Fruit fly (Drosophila melanogaster): ENCODE results near the gene CG13358.

The CG13358 gene

DNA sequence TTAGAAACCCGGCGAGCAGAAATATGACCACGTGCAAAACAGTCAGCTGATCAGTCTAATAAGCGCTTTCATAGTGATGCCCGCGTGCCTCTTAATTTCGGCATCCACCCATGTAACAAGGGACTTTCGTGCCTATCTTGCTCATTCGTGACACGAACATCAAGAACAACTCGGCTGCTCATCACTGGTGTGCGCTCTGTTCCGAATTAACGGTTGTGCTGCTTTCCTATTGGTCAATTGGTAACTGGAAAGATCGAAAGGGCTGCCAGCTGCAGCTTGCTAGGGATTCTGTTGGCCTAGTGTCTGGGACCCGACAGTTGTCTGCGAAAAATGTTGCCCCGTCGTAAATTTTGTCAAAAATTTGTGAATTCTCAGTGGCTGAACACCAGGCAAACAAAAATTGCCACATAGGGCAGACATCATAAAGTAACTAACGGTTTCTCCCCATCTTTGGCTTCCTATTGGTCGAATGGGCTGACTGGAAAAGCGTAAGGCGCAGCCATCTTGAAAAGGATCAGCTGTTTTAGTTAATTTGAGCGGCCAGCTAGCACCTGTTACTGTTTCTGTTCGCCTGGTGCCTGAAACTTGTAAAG is 8.2 kb downstream of the CG13358 start (continued):
- peak; percentile 93 for TF ChIP-seq unc-4 (GFP tag; IDR thresholded peaks at IDR 0.05; ENCODE audit: partially characterized antibody)
- no peak for TF ChIP-seq CG3407 (GFP tag; optimal IDR thresholded peaks at IDR 0.05)
- TF ChIP-seq schlank (tag; optimal IDR thresholded peaks at IDR 0.05) = no peak
- no peak for TF ChIP-seq CG2116 (GFP tag; optimal IDR thresholded peaks at IDR 0.05)
- no peak for TF ChIP-seq CG6689 (GFP tag; IDR thresholded peaks at IDR 0.05)
- TF ChIP-seq Nf-YA (GFP tag; IDR thresholded peaks at IDR 0.05) = peak; percentile 76
- TF ChIP-seq ttk (GFP tag; IDR thresholded peaks at IDR 0.05) = no peak
- TF ChIP-seq Dll (GFP tag; IDR thresholded peaks at IDR 0.05; ENCODE audit: partially characterized antibody) = peak; percentile 99
- TF ChIP-seq slou (GFP tag; optimal IDR thresholded peaks at IDR 0.05) = no peak
- TF ChIP-seq so (GFP tag; IDR thresholded peaks at IDR 0.05) = 0 out of 3 replicates have a peak, but pooled peaks have one; percentile 18
- peak in 1 of 2 experiments; percentile 82 for TF ChIP-seq insv (GFP tag; optimal IDR thresholded peaks at IDR 0.05)
- no peak for TF ChIP-seq h (optimal IDR thresholded peaks at IDR 0.05)
- no peak for TF ChIP-seq CG6654 (GFP tag; optimal IDR thresholded peaks at IDR 0.05)
- no peak for TF ChIP-seq Gsc (GFP tag; IDR thresholded peaks at IDR 0.05)
- no peak for TF ChIP-seq toy (GFP tag; IDR thresholded peaks at IDR 0.05)
- TF ChIP-seq CG34376 (GFP tag; optimal IDR thresholded peaks at IDR 0.05) = peak; percentile 31
- TF ChIP-seq CG15269 (tag; optimal IDR thresholded peaks at IDR 0.05) = no peak
- TF ChIP-seq NC2β (GFP tag; optimal IDR thresholded peaks at IDR 0.05) = peak; percentile 5
- no peak for TF ChIP-seq CG6175 (GFP tag; IDR thresholded peaks at IDR 0.05)
- peak; percentile 98 for TF ChIP-seq bbx (GFP tag; IDR thresholded peaks at IDR 0.05; ENCODE audit: partially characterized antibody)
- no peak for TF ChIP-seq HHEX (GFP tag; optimal IDR thresholded peaks at IDR 0.05)
- no peak for TF ChIP-seq CG30431 (GFP tag; optimal IDR thresholded peaks at IDR 0.05)
- no peak for TF ChIP-seq Ptx1 (GFP tag; IDR thresholded peaks at IDR 0.05)
- no peak for TF ChIP-seq yki (optimal IDR thresholded peaks at IDR 0.05)
- TF ChIP-seq CG32772 (GFP tag; IDR thresholded peaks at IDR 0.05) = no peak
- peak; percentile 98 for TF ChIP-seq CG31224 (GFP tag; IDR thresholded peaks at IDR 0.05)
- TF ChIP-seq CG31441 (GFP tag; IDR thresholded peaks at IDR 0.05) = no peak
- no peak for TF ChIP-seq Trl (optimal IDR thresholded peaks at IDR 0.05)
- TF ChIP-seq Trl (GFP tag; optimal IDR thresholded peaks at IDR 0.05) = no peak
- TF ChIP-seq CG16813 (GFP tag; IDR thresholded peaks at IDR 0.05; ENCODE audit: partially characterized antibody) = peak; percentile 94
- no peak for TF ChIP-seq Dad (GFP tag; optimal IDR thresholded peaks at IDR 0.05)
- TF ChIP-seq sim (GFP tag; IDR thresholded peaks at IDR 0.05) = no peak
- TF ChIP-seq CG11723 (GFP tag; optimal IDR thresholded peaks at IDR 0.05) = no peak
- TF ChIP-seq CG7928 (GFP tag; optimal IDR thresholded peaks at IDR 0.05) = no peak
- peak; percentile 9 for TF ChIP-seq cwo (GFP tag; optimal IDR thresholded peaks at IDR 0.05)
- no peak for TF ChIP-seq CG12769 (tag; optimal IDR thresholded peaks at IDR 0.05)
- TF ChIP-seq CG17186 (GFP tag; optimal IDR thresholded peaks at IDR 0.05) = no peak
- no peak for TF ChIP-seq hkb (optimal IDR thresholded peaks at IDR 0.05)
- no peak for TF ChIP-seq hkb (GFP tag; IDR thresholded peaks at IDR 0.05)
- no peak for TF ChIP-seq Mes4 (GFP tag; optimal IDR thresholded peaks at IDR 0.05)
- TF ChIP-seq CG2678 (tag; optimal IDR thresholded peaks at IDR 0.05) = no peak
- TF ChIP-seq CG11560 (tag; IDR thresholded peaks at IDR 0.05) = no peak
- TF ChIP-seq ash1 (GFP tag; optimal IDR thresholded peaks at IDR 0.05) = no peak
- no peak for TF ChIP-seq jigr1 (GFP tag; IDR thresholded peaks at IDR 0.05)
- no peak for TF ChIP-seq CG10654 (GFP tag; optimal IDR thresholded peaks at IDR 0.05)
- TF ChIP-seq CG17829 (tag; optimal IDR thresholded peaks at IDR 0.05) = peak; percentile 50
- no peak for TF ChIP-seq az2 (GFP tag; optimal IDR thresholded peaks at IDR 0.05)
- TF ChIP-seq kay (GFP tag; optimal IDR thresholded peaks at IDR 0.05) = no peak
- no peak for TF ChIP-seq tap (tag; optimal IDR thresholded peaks at IDR 0.05)
- peak; percentile 55 for TF ChIP-seq CG10543 (GFP tag; optimal IDR thresholded peaks at IDR 0.05)
- TF ChIP-seq ERR (GFP tag; optimal IDR thresholded peaks at IDR 0.05) = no peak
- TF ChIP-seq Kr (GFP tag; optimal IDR thresholded peaks at IDR 0.05) = peak; percentile 98
- peak; percentile 38 for TF ChIP-seq Max (GFP tag; optimal IDR thresholded peaks at IDR 0.05)

All from whole organism, embryonic.